Worm (Caenorhabditis elegans) whole organism, mixed stage, embryonic: Measurements from ENCODE around the gene K04C2.3.

Experiments
- ham-2 ChIP-seq: fragments of 200-800 bp; sonication (Bioruptor generic); optimal IDR thresholded peaks from 2 replicates; lab custom pipeline; 2018; ENCODE audit warnings: mild to moderate bottlenecking, missing genetic modification characterization, missing compliant biosample characterization
- nhr-12 ChIP-seq: fragments of 150-350 bp; optimal IDR thresholded peaks from 2 replicates; lab custom pipeline; 2014; ENCODE audit warnings: missing biosample characterization, missing genetic modification characterization
- nhr-237 ChIP-seq: fragments of 150-350 bp; optimal IDR thresholded peaks from 2 replicates; lab custom pipeline; 2014; ENCODE audit warnings: missing biosample characterization, missing genetic modification characterization
- tbx-8 ChIP-seq: fragments of 200-800 bp; sonication (Bioruptor generic); optimal IDR thresholded peaks from 2 replicates; lab custom pipeline; 2018; ENCODE audit warnings: mild to moderate bottlenecking, missing genetic modification characterization, moderate library complexity, missing compliant biosample characterization
- unc-39 ChIP-seq: fragments of 150-350 bp; optimal IDR thresholded peaks from 2 replicates; lab custom pipeline; 2014; ENCODE audit warnings: missing biosample characterization, missing genetic modification characterization
- unc-62 ChIP-seq: fragments of 150-350 bp; optimal IDR thresholded peaks from 2 replicates; lab custom pipeline; 2014; ENCODE audit warnings: missing biosample characterization, missing genetic modification reagents, missing genetic modification characterization

DNA sequence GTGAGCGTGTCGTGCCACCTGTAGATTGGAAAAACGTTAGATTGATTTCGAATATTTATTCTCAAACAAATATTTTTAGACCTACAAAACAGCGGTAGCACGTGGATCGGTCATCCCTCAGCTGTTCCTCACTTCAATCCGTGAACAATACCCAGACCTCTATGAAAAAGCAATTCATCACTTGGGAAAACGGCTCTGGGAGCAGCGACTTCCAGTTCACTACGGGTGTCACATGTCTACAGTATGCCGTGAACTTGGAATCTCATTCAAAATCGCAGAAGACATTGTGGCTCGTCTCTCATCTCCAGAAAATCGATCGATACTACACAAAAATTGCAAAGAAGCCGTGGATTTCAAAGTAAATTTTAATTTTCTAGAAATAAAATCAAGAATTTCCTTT lies 31.6 kb downstream of the K04C2.3 start:
- TF ChIP-seq tbx-8: no peak
- TF ChIP-seq unc-62: no peak
- TF ChIP-seq nhr-12 (tag; lab: Kevin White, UChicago): no peak
- TF ChIP-seq nhr-237 (tag; lab: Kevin White, UChicago): no peak
- no peak for TF ChIP-seq ham-2 (GFP tag; lab: Kevin White, UChicago)
- TF ChIP-seq unc-39 (tag; lab: Kevin White, UChicago): no peak
